Fruit fly (Drosophila melanogaster): ENCODE data around the gene CG6908.

CG6908 gene

dm6 chr3R:11678016-11678415, 11.8 kb downstream of the CG6908 start, which contains the start of gene CG18476 (continued):
- TF ChIP-seq Aef1 (GFP tag; IDR thresholded peaks at IDR 0.05) (peak; percentile 92), CG4404 (GFP tag; IDR thresholded peaks at IDR 0.05) (peak; percentile 87), fu2 (GFP tag; optimal IDR thresholded peaks at IDR 0.05) (peak; percentile 65), tap (tag; optimal IDR thresholded peaks at IDR 0.05) (peak; percentile 93), onecut (GFP tag; IDR thresholded peaks at IDR 0.05) (peak; percentile 87), CG7372 (GFP tag; IDR thresholded peaks at IDR 0.05) (peak; percentile 95), Myb (GFP tag; optimal IDR thresholded peaks at IDR 0.05) (peak; percentile 26), CG10431 (GFP tag; optimal IDR thresholded peaks at IDR 0.05) (no peak), Sry-β (GFP tag; optimal IDR thresholded peaks at IDR 0.05) (no peak), Sin3A (optimal IDR thresholded peaks at IDR 0.05) (no peak), danr (GFP tag; IDR thresholded peaks at IDR 0.05) (peak; percentile 86), CG1233 (GFP tag; optimal IDR thresholded peaks at IDR 0.05) (peak; percentile 91), da (GFP tag; optimal IDR thresholded peaks at IDR 0.05) (no peak), CG17385 (GFP tag; optimal IDR thresholded peaks at IDR 0.05) (peak; percentile 84), Hand (GFP tag; optimal IDR thresholded peaks at IDR 0.05) (peak; percentile 67), Lim3 (GFP tag; IDR thresholded peaks at IDR 0.05) (peak; percentile 43; the same call in 1 of the 2 replicates), ap (GFP tag; IDR thresholded peaks at IDR 0.05) (peak; percentile 83), esg (GFP tag; conservative IDR thresholded peaks at IDR 0.05) (peak; percentile 91), nom (GFP tag; optimal IDR thresholded peaks at IDR 0.05) (peak; percentile 78), org-1 (GFP tag; optimal IDR thresholded peaks at IDR 0.05) (peak; percentile 69), Ada2b (GFP tag; IDR thresholded peaks at IDR 0.05) (peak; percentile 96), Mrtf (GFP tag; IDR thresholded peaks at IDR 0.05) (peak; percentile 93), CG9215 (GFP tag; IDR thresholded peaks at IDR 0.05) (peak; percentile 88), CG18476 (GFP tag; optimal IDR thresholded peaks at IDR 0.05) (peak; percentile 95), NC2β (GFP tag; optimal IDR thresholded peaks at IDR 0.05) (peak; percentile 54), BtbVII (GFP tag; optimal IDR thresholded peaks at IDR 0.05) (peak; percentile 69), CG16779 (GFP tag; IDR thresholded peaks at IDR 0.05) (peak; percentile 87), CG12155 (GFP tag; optimal IDR thresholded peaks at IDR 0.05) (peak; percentile 84), CG1529 (GFP tag; optimal IDR thresholded peaks at IDR 0.05) (peak; percentile 75), CG2129 (GFP tag; IDR thresholded peaks at IDR 0.05; ENCODE audit: partially characterized antibody) (no peak), CG11456 (GFP tag; IDR thresholded peaks at IDR 0.05) (peak; percentile 92), hb (GFP tag; IDR thresholded peaks at IDR 0.05; ENCODE audit: partially characterized antibody) (no peak), tio (GFP tag; optimal IDR thresholded peaks at IDR 0.05) (no peak), Mes4 (GFP tag; optimal IDR thresholded peaks at IDR 0.05) (peak; percentile 51), CG18764 (GFP tag; optimal IDR thresholded peaks at IDR 0.05) (peak; percentile 87), Poxn (GFP tag; IDR thresholded peaks at IDR 0.05) (peak; percentile 71), vvl (GFP tag; IDR thresholded peaks at IDR 0.05) (peak; percentile 96), CG15696 (tag; optimal IDR thresholded peaks at IDR 0.05) (peak; percentile 93), CG12104 (GFP tag; optimal IDR thresholded peaks at IDR 0.05) (peak; percentile 89), tna (GFP tag; IDR thresholded peaks at IDR 0.05; ENCODE audit: partially characterized antibody) (no peak), CG12744 (GFP tag; optimal IDR thresholded peaks at IDR 0.05) (peak; percentile 37), Six4 (GFP tag; optimal IDR thresholded peaks at IDR 0.05) (peak; percentile 85), gce (GFP tag; IDR thresholded peaks at IDR 0.05) (peak; percentile 85), Stat92E (GFP tag; optimal IDR thresholded peaks at IDR 0.05) (peak in 1 of 3 experiments; percentile 50), chm (GFP tag; IDR thresholded peaks at IDR 0.05) (peak; percentile 87), CG30020 (tag; optimal IDR thresholded peaks at IDR 0.05) (peak; percentile 77), CG2712 (tag; optimal IDR thresholded peaks at IDR 0.05) (peak; percentile 96), Rx (GFP tag; IDR thresholded peaks at IDR 0.05) (peak; percentile 91), h (optimal IDR thresholded peaks at IDR 0.05) (no peak), gro (GFP tag; optimal IDR thresholded peaks at IDR 0.05) (peak; percentile 80), CG31224 (GFP tag; IDR thresholded peaks at IDR 0.05) (peak; percentile 86), CG12769 (tag; optimal IDR thresholded peaks at IDR 0.05) (no peak), fd102C (GFP tag; optimal IDR thresholded peaks at IDR 0.05) (peak; percentile 6)
